Worm (Caenorhabditis elegans) whole organism, late embryonic: ENCODE data around the gene nspc-18.

Experiments
- C38D4.7 ChIP-seq: fragments of 200-800 bp; sonication (Bioruptor generic); optimal IDR thresholded peaks from 2 replicates; lab custom pipeline; 2018; ENCODE audit warnings: mild to moderate bottlenecking, missing genetic modification characterization, moderate library complexity, missing compliant biosample characterization
- K09A11.1 ChIP-seq: sonication (generic microtip); optimal IDR thresholded peaks from 2 replicates; lab custom pipeline; 2017; ENCODE audit warnings: antibody characterized with exemption, mild to moderate bottlenecking, missing genetic modification characterization, missing compliant biosample characterization; ENCODE audit not compliant: insufficient read depth
- ahr-1 ChIP-seq: sonication (generic microtip); optimal IDR thresholded peaks from 2 replicates; lab custom pipeline; 2016; ENCODE audit warnings: missing genetic modification characterization, missing compliant biosample characterization
- ama-1 ChIP-seq: fragments of 150-350 bp; optimal IDR thresholded peaks from 2 replicates; lab custom pipeline; 2014
- ceh-14 ChIP-seq: sonication (generic microtip); optimal IDR thresholded peaks from 2 replicates; lab custom pipeline; 2016; ENCODE audit warnings: missing genotype, missing genetic modification characterization, missing compliant biosample characterization
- ceh-18 ChIP-seq: sonication (generic microtip); optimal IDR thresholded peaks from 2 replicates; lab custom pipeline; 2016; ENCODE audit warnings: missing genetic modification characterization, missing compliant biosample characterization
- ceh-2 ChIP-seq: sonication (generic microtip); optimal IDR thresholded peaks from 2 replicates; lab custom pipeline; 2016; ENCODE audit warnings: missing genotype, missing genetic modification characterization, missing compliant biosample characterization
- ceh-31 ChIP-seq: sonication (generic microtip); optimal IDR thresholded peaks from 2 replicates; lab custom pipeline; 2016; ENCODE audit warnings: missing genetic modification characterization, missing compliant biosample characterization
- ceh-34 ChIP-seq: sonication (generic microtip); optimal IDR thresholded peaks from 2 replicates; lab custom pipeline; 2016; ENCODE audit warnings: mild to moderate bottlenecking, missing genetic modification characterization, missing compliant biosample characterization
- dmd-4 ChIP-seq: sonication (generic microtip); optimal IDR thresholded peaks from 2 replicates; lab custom pipeline; 2016; ENCODE audit warnings: borderline replicate concordance, missing genetic modification characterization, missing compliant biosample characterization
- dve-1 ChIP-seq: sonication (generic microtip); optimal IDR thresholded peaks from 2 replicates; lab custom pipeline; 2017; ENCODE audit warnings: antibody characterized with exemption, mild to moderate bottlenecking, missing genetic modification characterization, missing compliant biosample characterization
- elt-2 ChIP-seq: sonication (generic microtip); optimal IDR thresholded peaks from 2 replicates; lab custom pipeline; 2016; ENCODE audit warnings: missing genetic modification reagents, missing genetic modification characterization, missing compliant biosample characterization
- eyg-1 ChIP-seq: sonication (generic microtip); optimal IDR thresholded peaks from 2 replicates; lab custom pipeline; 2016; ENCODE audit warnings: missing genotype, missing genetic modification characterization, missing compliant biosample characterization
- fkh-10 ChIP-seq: fragments of 150-350 bp; optimal IDR thresholded peaks from 2 replicates; lab custom pipeline; 2014; ENCODE audit warnings: missing biosample characterization, missing genetic modification reagents, missing genetic modification characterization
- hlh-30 ChIP-seq: sonication (generic microtip); optimal IDR thresholded peaks from 2 replicates; lab custom pipeline; 2017; ENCODE audit warnings: antibody characterized with exemption, missing genetic modification characterization, missing compliant biosample characterization; ENCODE audit not compliant: insufficient read depth
- lin-11 ChIP-seq: fragments of 200-800 bp; sonication (Bioruptor generic); optimal IDR thresholded peaks from 2 replicates; lab custom pipeline; 2018; ENCODE audit warnings: mild to moderate bottlenecking, missing genetic modification characterization, missing compliant biosample characterization
- madf-2 ChIP-seq: sonication (generic microtip); optimal IDR thresholded peaks from 2 replicates; lab custom pipeline; 2017; ENCODE audit warnings: missing genetic modification characterization, missing compliant biosample characterization
- nhr-232 ChIP-seq: sonication (generic microtip); optimal IDR thresholded peaks from 2 replicates; lab custom pipeline; 2016; ENCODE audit warnings: missing genetic modification characterization, missing compliant biosample characterization
- npax-4 ChIP-seq: sonication (generic microtip); optimal IDR thresholded peaks from 2 replicates; lab custom pipeline; 2016; ENCODE audit warnings: missing genetic modification characterization, missing compliant biosample characterization
- pag-3 ChIP-seq: sonication (generic microtip); optimal IDR thresholded peaks from 2 replicates; lab custom pipeline; 2016; ENCODE audit warnings: missing compliant biosample characterization, missing genetic modification characterization, borderline replicate concordance
- pat-9 ChIP-seq: fragments of 200-800 bp; sonication (Bioruptor generic); optimal IDR thresholded peaks from 2 replicates; lab custom pipeline; 2018; ENCODE audit warnings: mild to moderate bottlenecking, missing genetic modification characterization, moderate library complexity, missing compliant biosample characterization
- pax-1 ChIP-seq: fragments of 150-350 bp; optimal IDR thresholded peaks from 2 replicates; lab custom pipeline; 2014; ENCODE audit warnings: missing biosample characterization, missing genetic modification characterization
- pha-2 ChIP-seq: sonication (generic microtip); optimal IDR thresholded peaks from 2 replicates; lab custom pipeline; 2017; ENCODE audit warnings: mild to moderate bottlenecking, missing genetic modification characterization, missing compliant biosample characterization
- pqm-1 ChIP-seq: sonication (generic microtip); optimal IDR thresholded peaks from 2 replicates; lab custom pipeline; 2016; ENCODE audit warnings: missing genetic modification characterization, missing compliant biosample characterization
- pros-1 ChIP-seq: fragments of 150-350 bp; optimal IDR thresholded peaks from 2 replicates; lab custom pipeline; 2014; ENCODE audit warnings: missing biosample characterization, missing genetic modification reagents, missing genetic modification characterization
- ref-2 ChIP-seq: sonication (generic microtip); optimal IDR thresholded peaks from 2 replicates; lab custom pipeline; 2016; ENCODE audit warnings: missing genetic modification characterization, missing compliant biosample characterization
- sdc-2 ChIP-seq: sonication (generic microtip); optimal IDR thresholded peaks from 2 replicates; lab custom pipeline; 2016; ENCODE audit warnings: missing genotype, missing genetic modification characterization, missing compliant biosample characterization
- sox-2 ChIP-seq: fragments of 200-800 bp; sonication (Bioruptor generic); IDR thresholded peaks from 2 replicates; pipeline ENCODE4 v1.3.6; 2022; ENCODE audit warnings: missing genetic modification reagents, missing genetic modification characterization, missing compliant biosample characterization
- sox-4 ChIP-seq: sonication (generic microtip); optimal IDR thresholded peaks from 2 replicates; lab custom pipeline; 2017; ENCODE audit warnings: mild to moderate bottlenecking, missing genetic modification characterization, inconsistent platforms, missing compliant biosample characterization
- tbx-2 ChIP-seq: sonication (generic microtip); optimal IDR thresholded peaks from 2 replicates; lab custom pipeline; 2016; ENCODE audit warnings: missing genetic modification characterization, missing compliant biosample characterization
- tbx-7 ChIP-seq: sonication (generic microtip); optimal IDR thresholded peaks from 2 replicates; lab custom pipeline; 2016; ENCODE audit warnings: missing genotype, missing genetic modification characterization, missing compliant biosample characterization
- ttx-3 ChIP-seq: sonication (generic microtip); optimal IDR thresholded peaks from 2 replicates; lab custom pipeline; 2016; ENCODE audit warnings: missing genetic modification reagents, missing genetic modification characterization, missing compliant biosample characterization
- unc-55 ChIP-seq: sonication (generic microtip); optimal IDR thresholded peaks from 2 replicates; lab custom pipeline; 2017; ENCODE audit warnings: missing biosample characterization, missing genetic modification reagents, missing genetic modification characterization
- zip-5 ChIP-seq: sonication (generic microtip); optimal IDR thresholded peaks from 2 replicates; lab custom pipeline; 2016; ENCODE audit warnings: missing genetic modification characterization, missing compliant biosample characterization
- ztf-16 ChIP-seq: sonication (generic microtip); optimal IDR thresholded peaks from 2 replicates; lab custom pipeline; 2017; ENCODE audit warnings: missing genetic modification characterization, missing compliant biosample characterization

Gene nspc-18

ce11 chrX:14507992-14508391 is 19.5 kb downstream of the nspc-18 start:
- TF ChIP-seq dmd-4 (tag; lab: Kevin White, UChicago), result no peak
- TF ChIP-seq pros-1, result no peak
- no peak for TF ChIP-seq pat-9 (tag; lab: Kevin White, UChicago)
- TF ChIP-seq ama-1 (lab: Kevin White, UChicago), result no peak
- TF ChIP-seq sdc-2 (tag; lab: Kevin White, UChicago), result no peak
- no peak for TF ChIP-seq pag-3 (tag; lab: Kevin White, UChicago)
- TF ChIP-seq lin-11 (tag; lab: Kevin White, UChicago), result no peak
- no peak for TF ChIP-seq dve-1 (tag; lab: Kevin White, UChicago)
- no peak for TF ChIP-seq fkh-10 (GFP tag; lab: Kevin White, UChicago)
- TF ChIP-seq sox-2, result no peak
- no peak for TF ChIP-seq hlh-30
- TF ChIP-seq zip-5 (tag; lab: Kevin White, UChicago), result no peak
- no peak for TF ChIP-seq ceh-14 (tag; lab: Kevin White, UChicago)
- TF ChIP-seq ahr-1 (tag; lab: Kevin White, UChicago), result no peak

ce11 chrX:14505578-14506353 is 21.7 kb downstream of the nspc-18 start:
- no peak for TF ChIP-seq unc-55
- no peak for TF ChIP-seq eyg-1 (tag; lab: Kevin White, UChicago)
- peak; percentile 25 for TF ChIP-seq dve-1 (tag; lab: Kevin White, UChicago)
- peak; percentile 52 for TF ChIP-seq sdc-2 (tag; lab: Kevin White, UChicago)
- TF ChIP-seq ceh-14 (tag; lab: Kevin White, UChicago), result no peak
- TF ChIP-seq tbx-2, result peak; percentile 14
- peak; percentile 14 for TF ChIP-seq pqm-1 (tag; lab: Kevin White, UChicago)
- TF ChIP-seq ceh-2, result peak; percentile 8
- TF ChIP-seq pha-2 (tag; lab: Kevin White, UChicago), result no peak
- no peak for TF ChIP-seq lin-11 (tag; lab: Kevin White, UChicago)
- TF ChIP-seq K09A11.1 (tag; lab: Kevin White, UChicago), result no peak
- peak; percentile 72 for TF ChIP-seq elt-2
- no peak for TF ChIP-seq npax-4 (tag; lab: Kevin White, UChicago)
- TF ChIP-seq ref-2 (tag; lab: Kevin White, UChicago), result peak; percentile 34
- no peak for TF ChIP-seq pat-9 (tag; lab: Kevin White, UChicago)
- TF ChIP-seq madf-2 (tag; lab: Kevin White, UChicago), result no peak
- peak; percentile 53 for TF ChIP-seq ceh-18 (tag; lab: Kevin White, UChicago)
- no peak for TF ChIP-seq ztf-16 (tag; lab: Kevin White, UChicago)

- TF ChIP-seq elt-2 (peak; percentile 68), C38D4.7 (GFP tag; lab: Kevin White, UChicago) (no peak), ttx-3 (tag; lab: Kevin White, UChicago) (no peak), ceh-34 (tag; lab: Kevin White, UChicago) (no peak), ref-2 (tag; lab: Kevin White, UChicago) (peak; percentile 33), nhr-232 (no peak), sox-4 (tag; lab: Kevin White, UChicago) (no peak), npax-4 (tag; lab: Kevin White, UChicago) (no peak), ceh-14 (tag; lab: Kevin White, UChicago) (no peak), dmd-4 (tag; lab: Kevin White, UChicago) (no peak), pax-1 (tag; lab: Kevin White, UChicago) (no peak), tbx-7 (tag; lab: Kevin White, UChicago) (no peak), ceh-31 (tag; lab: Kevin White, UChicago) (no peak)
Measured at ce11 chrX:14504551-14504902, 22.9 kb downstream of the nspc-18 start.
